Worm (Caenorhabditis elegans) whole organism, late embryonic: Measurements from ENCODE around the gene R07E4.5.

Source experiments
- ama-1 ChIP-seq: fragments of 150-350 bp; optimal IDR thresholded peaks from 2 replicates; lab custom pipeline; 2014
- ceh-9 ChIP-seq: sonication (generic microtip); optimal IDR thresholded peaks from 2 replicates; lab custom pipeline; 2016; ENCODE audit warnings: mild to moderate bottlenecking, missing genetic modification characterization, inconsistent platforms, missing compliant biosample characterization
- ets-4 ChIP-seq: sonication (generic microtip); optimal IDR thresholded peaks from 2 replicates; lab custom pipeline; 2016; ENCODE audit warnings: missing genetic modification characterization, missing compliant biosample characterization
- hlh-30 ChIP-seq: sonication (generic microtip); optimal IDR thresholded peaks from 2 replicates; lab custom pipeline; 2017; ENCODE audit warnings: antibody characterized with exemption, missing genetic modification characterization, missing compliant biosample characterization; ENCODE audit not compliant: insufficient read depth
- nhr-11 ChIP-seq: fragments of 150-350 bp; optimal IDR thresholded peaks from 2 replicates; lab custom pipeline; 2014; ENCODE audit warnings: missing biosample characterization, missing genetic modification characterization
- pat-9 ChIP-seq: fragments of 200-800 bp; sonication (Bioruptor generic); optimal IDR thresholded peaks from 2 replicates; lab custom pipeline; 2018; ENCODE audit warnings: mild to moderate bottlenecking, missing genetic modification characterization, moderate library complexity, missing compliant biosample characterization
- unc-55 ChIP-seq: sonication (generic microtip); optimal IDR thresholded peaks from 2 replicates; lab custom pipeline; 2017; ENCODE audit warnings: missing biosample characterization, missing genetic modification reagents, missing genetic modification characterization
- ztf-16 ChIP-seq: sonication (generic microtip); optimal IDR thresholded peaks from 2 replicates; lab custom pipeline; 2017; ENCODE audit warnings: missing genetic modification characterization, missing compliant biosample characterization

- TF ChIP-seq unc-55 (GFP tag; lab: Kevin White, UChicago) (no peak), nhr-11 (tag; lab: Kevin White, UChicago) (no peak), hlh-30 (tag; lab: Kevin White, UChicago) (no peak), ztf-16 (no peak), ama-1 (lab: Kevin White, UChicago) (no peak), ets-4 (tag; lab: Kevin White, UChicago) (no peak), pat-9 (no peak), ceh-9 (no peak)
Measured at ce11 chrX:5923672-5924071, 29.3 kb downstream of the R07E4.5 start.
